Worm (Caenorhabditis elegans) whole organism, L1 larva: ENCODE measurements around the gene trp-1.

ENCODE experiments used
- ama-1 ChIP-seq: fragments of 150-350 bp; optimal IDR thresholded peaks from 2 replicates; lab custom pipeline; 2014
- ceh-63 ChIP-seq: fragments of 200-800 bp; sonication (Bioruptor generic); optimal IDR thresholded peaks from 2 replicates; lab custom pipeline; 2018; ENCODE audit warnings: mild to moderate bottlenecking, missing genetic modification characterization, missing compliant biosample characterization
- dsc-1 ChIP-seq: sonication (generic microtip); optimal IDR thresholded peaks from 2 replicates; lab custom pipeline; 2016; ENCODE audit warnings: mild to moderate bottlenecking, missing genetic modification characterization, missing compliant biosample characterization
- efl-1 ChIP-seq, 4 experiments: fragments of 150-350 bp; optimal IDR thresholded peaks in 3 of 4; peaks in 1 of 4; 1 replicate in 1 of 4; 2 replicates in 3 of 4; lab custom pipeline; 2014; ENCODE audit warnings: missing biosample characterization in 2 of 4, missing genetic modification characterization in 2 of 4, missing genetic modification reagents in 2 of 4
- elt-3 ChIP-seq, 6 experiments: fragments of 150-350 bp in 1 of 6; sonication (generic microtip); optimal IDR thresholded peaks; 2 replicates each; lab custom pipeline; 2017 to 2018; ENCODE audit warnings: missing biosample characterization in 6 of 6, missing genetic modification characterization in 6 of 6, inconsistent platforms in 1 of 6
- fos-1 ChIP-seq: fragments of 150-350 bp; optimal IDR thresholded peaks from 2 replicates; lab custom pipeline; 2014; ENCODE audit warnings: missing biosample characterization, missing genetic modification characterization
- lin-14 ChIP-seq: fragments of 200-800 bp; sonication (Bioruptor generic); optimal IDR thresholded peaks from 2 replicates; lab custom pipeline; 2018; ENCODE audit warnings: mild to moderate bottlenecking, missing genetic modification characterization, moderate library complexity, missing compliant biosample characterization
- lir-3 ChIP-seq: sonication (generic microtip); optimal IDR thresholded peaks from 2 replicates; lab custom pipeline; 2016; ENCODE audit warnings: mild to moderate bottlenecking, missing genetic modification characterization, moderate library complexity, missing compliant biosample characterization; ENCODE audit not compliant: poor library complexity
- nhr-12 ChIP-seq: sonication (generic microtip); optimal IDR thresholded peaks from 2 replicates; lab custom pipeline; 2017; ENCODE audit warnings: missing biosample characterization, missing genetic modification characterization
- pqm-1 ChIP-seq: sonication (generic microtip); optimal IDR thresholded peaks from 3 replicates; lab custom pipeline; 2017; ENCODE audit warnings: missing biosample characterization, missing genetic modification characterization
- tbx-2 ChIP-seq: sonication (generic microtip); optimal IDR thresholded peaks from 2 replicates; lab custom pipeline; 2016; ENCODE audit warnings: missing genetic modification characterization, missing compliant biosample characterization
- unc-130 ChIP-seq: fragments of 150-350 bp; optimal IDR thresholded peaks from 2 replicates; lab custom pipeline; 2017; ENCODE audit warnings: missing biosample characterization, missing genetic modification characterization, inconsistent platforms
- unc-86 ChIP-seq: sonication (generic microtip); optimal IDR thresholded peaks from 2 replicates; lab custom pipeline; 2016; ENCODE audit warnings: missing genetic modification characterization, missing compliant biosample characterization
- ztf-11 ChIP-seq, 2 experiments: sonication (generic microtip); optimal IDR thresholded peaks; 2 replicates each; lab custom pipeline; 2016 to 2017; ENCODE audit warnings: missing genetic modification characterization in 2 of 2, missing biosample characterization in 1 of 2, missing compliant biosample characterization in 1 of 2

ce11 chrIII:8574299-8574698, 39.4 kb downstream of the trp-1 start:
- no peak for TF ChIP-seq pqm-1 (tag; lab: Kevin White, UChicago)
- no peak for TF ChIP-seq elt-3 (tag; optimal IDR thresholded peaks at IDR 0.05; lab: Kevin White, UChicago)
- no peak for TF ChIP-seq efl-1 (optimal IDR thresholded peaks at IDR 0.05; lab: Kevin White, UChicago)
- TF ChIP-seq efl-1 (GFP tag; optimal IDR thresholded peaks at IDR 0.05 in 1 of 2; lab: Kevin White, UChicago) = no peak
- no peak for TF ChIP-seq unc-86 (tag; lab: Kevin White, UChicago)
- TF ChIP-seq nhr-12 (tag; lab: Kevin White, UChicago) = no peak
- TF ChIP-seq lin-14 (GFP tag; lab: Kevin White, UChicago) = no peak
- TF ChIP-seq ztf-11 (tag; optimal IDR thresholded peaks at IDR 0.05; lab: Kevin White, UChicago) = no peak
- no peak for TF ChIP-seq tbx-2
- TF ChIP-seq fos-1 (tag; lab: Kevin White, UChicago) = no peak
- TF ChIP-seq dsc-1 = no peak
- no peak for TF ChIP-seq ama-1 (lab: Kevin White, UChicago)
- no peak for TF ChIP-seq ceh-63 (GFP tag; lab: Kevin White, UChicago)
- TF ChIP-seq unc-130 (tag; lab: Kevin White, UChicago) = no peak
- TF ChIP-seq lir-3 (tag; lab: Kevin White, UChicago) = no peak
